Worm (Caenorhabditis elegans) whole organism, midembryonic: ENCODE measurements around the gene srx-19.

Source experiments
- cog-1 ChIP-seq: sonication (generic microtip); optimal IDR thresholded peaks from 2 replicates; lab custom pipeline; 2016; ENCODE audit warnings: missing genetic modification characterization, missing compliant biosample characterization
- flt-1 ChIP-seq: fragments of 200-800 bp; sonication (Bioruptor generic); IDR thresholded peaks from 2 replicates; pipeline ENCODE4 v1.3.6; 2022; ENCODE audit warnings: missing genetic modification characterization, missing compliant biosample characterization
- med-1 ChIP-seq: sonication (generic microtip); optimal IDR thresholded peaks from 2 replicates; lab custom pipeline; 2017; ENCODE audit warnings: missing genetic modification characterization, mild to moderate bottlenecking, missing compliant biosample characterization, antibody characterized with exemption, missing genetic modification reagents; ENCODE audit not compliant: insufficient read depth
- tab-1 ChIP-seq: fragments of 200-800 bp; sonication (Bioruptor generic); IDR thresholded peaks from 2 replicates; pipeline ENCODE4 v1.3.6; 2022; ENCODE audit warnings: missing genetic modification characterization, missing compliant biosample characterization
- ztf-23 ChIP-seq: fragments of 200-800 bp; sonication (Bioruptor generic); IDR thresholded peaks from 2 replicates; pipeline ENCODE4 v1.3.6; 2022; ENCODE audit warnings: missing genetic modification reagents, missing genetic modification characterization, missing compliant biosample characterization
- ztf-29 ChIP-seq: fragments of 200-800 bp; sonication (Bioruptor generic); IDR thresholded peaks from 2 replicates; pipeline ENCODE4 v1.3.6; 2022; ENCODE audit warnings: missing genetic modification reagents, missing genetic modification characterization, missing compliant biosample characterization

DNA sequence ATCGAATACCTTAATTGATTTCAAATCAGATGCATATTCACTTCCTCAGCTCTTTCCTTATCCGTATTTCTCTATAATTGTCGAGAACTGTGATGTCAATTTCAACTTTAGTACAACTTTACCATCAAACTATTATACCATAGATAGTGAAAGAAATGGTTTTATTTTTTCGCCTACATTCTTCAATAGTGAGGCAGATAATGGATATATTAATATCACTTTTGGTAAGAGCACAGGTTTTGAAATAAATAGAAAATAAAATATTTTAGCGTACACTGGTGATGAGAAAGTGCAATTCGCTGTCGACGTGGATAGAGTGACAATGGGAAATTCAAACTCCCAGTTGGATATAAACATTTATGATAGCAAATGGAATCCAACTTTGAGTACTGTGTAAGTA, 40.9 kb upstream of the srx-19 start:
- no peak for TF ChIP-seq cog-1
- no peak for TF ChIP-seq med-1
- TF ChIP-seq flt-1 (GFP tag; lab: Robert Waterston, UW): no peak
- TF ChIP-seq ztf-29: no peak
- TF ChIP-seq ztf-23 (GFP tag; lab: Robert Waterston, UW): no peak
- TF ChIP-seq tab-1: no peak
